Worm (Caenorhabditis elegans): ENCODE data around the gene nspf-1.
A peak's percentile ranks its signal among the peaks of the same experiment; 100 is the strongest.

The nspf-1 gene

ce11 chrII:2736156-2736728, 48.8 kb downstream of the nspf-1 start, which contains the start of gene T05A8.8:
Gene T05A8.8 (plus strand): TSS chrII:2736678.
- TF ChIP-seq nhr-120 (GFP tag; IDR thresholded peaks at IDR 0.05) (0 out of 2 replicates have a peak, but pooled peaks have one; percentile 40), lin-26 (GFP tag; IDR thresholded peaks at IDR 0.05) (peak; percentile 50; the same call in 1 of the 2 replicates), pha-4 (tag; optimal IDR thresholded peaks at IDR 0.05) (no peak), hmg-1.2 (GFP tag; IDR thresholded peaks at IDR 0.05) (peak; percentile 23; the same call in 1 of the 2 replicates), gei-17 (GFP tag; optimal IDR thresholded peaks at IDR 0.05) (no peak), rpc-1 (optimal IDR thresholded peaks at IDR 0.05) (peak; percentile 48), rpc-1 (tag; optimal IDR thresholded peaks at IDR 0.05) (peak; percentile 74), hsf-1 (GFP tag; IDR thresholded peaks at IDR 0.05) (0 out of 2 replicates have a peak, but pooled peaks have one; percentile 15), C06A6.2 (GFP tag; conservative IDR thresholded peaks at IDR 0.05) (no peak), D2030.7 (GFP tag; IDR thresholded peaks at IDR 0.05) (peak; percentile 45), madf-6 (GFP tag; IDR thresholded peaks at IDR 0.05) (peak; percentile 32; the same call in 1 of the 2 replicates), nfyb-1 (GFP tag; IDR thresholded peaks at IDR 0.05) (0 out of 2 replicates have a peak, but pooled peaks have one; percentile 14), tbp1 (GFP tag; optimal IDR thresholded peaks at IDR 0.05) (peak; percentile 86), ceh-27 (GFP tag; optimal IDR thresholded peaks at IDR 0.05) (no peak), K11D2.4 (GFP tag; IDR thresholded peaks at IDR 0.05) (no peak)

- TF ChIP-seq egrh-3 (GFP tag; IDR thresholded peaks at IDR 0.05) (peak; percentile 50), zfh-2 (GFP tag; conservative IDR thresholded peaks at IDR 0.05) (peak; percentile 70), sptf-2 (GFP tag; optimal IDR thresholded peaks at IDR 0.05) (peak; percentile 14), lag-1 (GFP tag; IDR thresholded peaks at IDR 0.05) (no peak), F39B2.1 (GFP tag; IDR thresholded peaks at IDR 0.05) (no peak), D2030.7 (GFP tag; IDR thresholded peaks at IDR 0.05) (0 out of 2 replicates have a peak, but pooled peaks have one; percentile 22), snpc-4 (GFP tag; optimal IDR thresholded peaks at IDR 0.05) (no peak), snpc-4 (tag; optimal IDR thresholded peaks at IDR 0.05) (peak in 2 of 4 experiments; percentile 30 to 66)
Measured at ce11 chrII:2736938-2737337, 49.5 kb downstream of the nspf-1 start.

Measured in whole organism, young adult.